Worm (Caenorhabditis elegans) whole organism, L3 larva: ENCODE results near the gene fbxc-32.
"Not testable (repeated sequence)": the region's sequence is repeated elsewhere in the genome, so short reads cannot be mapped to it uniquely, and the experiment has no call there.

Experiments used
- R02D3.7 ChIP-seq: fragments of 150-350 bp; optimal IDR thresholded peaks from 2 replicates; lab custom pipeline; 2014; ENCODE audit warnings: missing biosample characterization, missing genetic modification characterization
- ZK546.5 ChIP-seq: sonication (generic microtip); optimal IDR thresholded peaks from 2 replicates; lab custom pipeline; 2017; ENCODE audit warnings: missing biosample characterization, missing genetic modification characterization
- aly-2 ChIP-seq: fragments of 150-350 bp; optimal IDR thresholded peaks from 2 replicates; lab custom pipeline; 2014; ENCODE audit warnings: missing biosample characterization, missing genetic modification characterization
- ceh-16 ChIP-seq: sonication (generic microtip); optimal IDR thresholded peaks from 2 replicates; lab custom pipeline; 2017; ENCODE audit warnings: missing biosample characterization, missing genetic modification characterization
- ceh-28 ChIP-seq: fragments of 150-350 bp; optimal IDR thresholded peaks from 2 replicates; lab custom pipeline; 2014; ENCODE audit warnings: missing biosample characterization, missing genetic modification reagents, missing genetic modification characterization
- ceh-9 ChIP-seq: sonication (generic microtip); optimal IDR thresholded peaks from 2 replicates; lab custom pipeline; 2018; ENCODE audit warnings: missing biosample characterization, missing genetic modification characterization
- daf-12 ChIP-seq: fragments of 150-350 bp; optimal IDR thresholded peaks from 2 replicates; lab custom pipeline; 2014; ENCODE audit warnings: missing biosample characterization, missing genetic modification reagents, missing genetic modification characterization
- egl-5 ChIP-seq: fragments of 150-350 bp; optimal IDR thresholded peaks from 2 replicates; lab custom pipeline; 2017; ENCODE audit warnings: missing biosample characterization, missing genetic modification reagents, missing genetic modification characterization, inconsistent platforms
- elt-2 ChIP-seq: sonication (generic microtip); optimal IDR thresholded peaks from 2 replicates; lab custom pipeline; 2016; ENCODE audit warnings: missing genetic modification reagents, mild to moderate bottlenecking, missing genetic modification characterization, missing compliant biosample characterization
- eor-1 ChIP-seq, 2 experiments: fragments of 150-350 bp; optimal IDR thresholded peaks; 2 replicates each; lab custom pipeline; 2014 to 2018; ENCODE audit warnings: missing biosample characterization in 2 of 2, missing genetic modification characterization in 2 of 2
- fos-1 ChIP-seq: fragments of 150-350 bp; optimal IDR thresholded peaks from 2 replicates; lab custom pipeline; 2014; ENCODE audit warnings: missing biosample characterization, missing genetic modification characterization
- jun-1 ChIP-seq: fragments of 150-350 bp; optimal IDR thresholded peaks from 2 replicates; lab custom pipeline; 2014; ENCODE audit warnings: missing biosample characterization, missing genetic modification reagents, missing genetic modification characterization
- lin-15B ChIP-seq: fragments of 150-350 bp; optimal IDR thresholded peaks from 2 replicates; lab custom pipeline; 2014; ENCODE audit warnings: missing biosample characterization, missing genetic modification characterization
- lin-39 ChIP-seq: fragments of 150-350 bp; optimal IDR thresholded peaks from 2 replicates; lab custom pipeline; 2018; ENCODE audit warnings: missing biosample characterization, missing genetic modification reagents, missing genetic modification characterization
- lsy-12 ChIP-seq: sonication (generic microtip); optimal IDR thresholded peaks from 2 replicates; lab custom pipeline; 2016; ENCODE audit warnings: mild to moderate bottlenecking, missing genetic modification characterization, missing compliant biosample characterization
- mdl-1 ChIP-seq: fragments of 150-350 bp; optimal IDR thresholded peaks from 2 replicates; lab custom pipeline; 2014; ENCODE audit warnings: missing biosample characterization, missing genetic modification characterization
- mml-1 ChIP-seq: fragments of 150-350 bp; sonication (generic microtip); optimal IDR thresholded peaks from 3 replicates; lab custom pipeline; 2014; ENCODE audit warnings: missing biosample characterization, missing genetic modification characterization
- nhr-11 ChIP-seq: fragments of 150-350 bp; optimal IDR thresholded peaks from 2 replicates; lab custom pipeline; 2014; ENCODE audit warnings: missing biosample characterization, missing genetic modification characterization
- nhr-12 ChIP-seq: fragments of 150-350 bp; optimal IDR thresholded peaks from 2 replicates; lab custom pipeline; 2014; ENCODE audit warnings: missing biosample characterization, missing genetic modification characterization
- nhr-23 ChIP-seq: fragments of 150-350 bp; optimal IDR thresholded peaks from 2 replicates; lab custom pipeline; 2014; ENCODE audit warnings: missing biosample characterization, missing genetic modification reagents, missing genetic modification characterization
- nhr-237 ChIP-seq: fragments of 150-350 bp; optimal IDR thresholded peaks from 2 replicates; lab custom pipeline; 2014; ENCODE audit warnings: missing biosample characterization, missing genetic modification characterization
- nhr-25 ChIP-seq: sonication (generic microtip); optimal IDR thresholded peaks from 2 replicates; lab custom pipeline; 2017; ENCODE audit warnings: missing biosample characterization, missing genetic modification characterization
- nhr-28 ChIP-seq: fragments of 150-350 bp; optimal IDR thresholded peaks from 2 replicates; lab custom pipeline; 2014; ENCODE audit warnings: missing biosample characterization, missing genetic modification characterization
- nhr-43 ChIP-seq: sonication (generic microtip); optimal IDR thresholded peaks from 2 replicates; lab custom pipeline; 2016; ENCODE audit warnings: mild to moderate bottlenecking, missing genetic modification characterization, missing compliant biosample characterization; ENCODE audit not compliant: poor library complexity, severe bottlenecking
- nhr-67 ChIP-seq: fragments of 150-350 bp; optimal IDR thresholded peaks from 2 replicates; lab custom pipeline; 2014; ENCODE audit warnings: missing biosample characterization, missing genetic modification characterization
- pqm-1 ChIP-seq: fragments of 150-350 bp; optimal IDR thresholded peaks from 2 replicates; lab custom pipeline; 2017; ENCODE audit warnings: missing biosample characterization, missing genetic modification characterization, inconsistent platforms
- sea-2 ChIP-seq: fragments of 150-350 bp; sonication (generic microtip); optimal IDR thresholded peaks from 4 replicates; lab custom pipeline; 2014; ENCODE audit warnings: missing biosample characterization, missing genetic modification reagents, missing genetic modification characterization
- snpc-4 ChIP-seq: fragments of 150-350 bp; optimal IDR thresholded peaks from 2 replicates; lab custom pipeline; 2014; ENCODE audit warnings: missing biosample characterization, missing genetic modification characterization
- tbx-2 ChIP-seq: sonication (generic microtip); optimal IDR thresholded peaks from 2 replicates; lab custom pipeline; 2016; ENCODE audit warnings: mild to moderate bottlenecking, missing genetic modification characterization, missing compliant biosample characterization
- unc-62 ChIP-seq: fragments of 150-350 bp; sonication (generic microtip); optimal IDR thresholded peaks from 4 replicates; lab custom pipeline; 2014; ENCODE audit warnings: missing biosample characterization, missing genetic modification reagents, missing genetic modification characterization
- zag-1 ChIP-seq: fragments of 150-350 bp; optimal IDR thresholded peaks from 2 replicates; lab custom pipeline; 2014; ENCODE audit warnings: missing biosample characterization, missing genetic modification characterization

Gene fbxc-32

DNA sequence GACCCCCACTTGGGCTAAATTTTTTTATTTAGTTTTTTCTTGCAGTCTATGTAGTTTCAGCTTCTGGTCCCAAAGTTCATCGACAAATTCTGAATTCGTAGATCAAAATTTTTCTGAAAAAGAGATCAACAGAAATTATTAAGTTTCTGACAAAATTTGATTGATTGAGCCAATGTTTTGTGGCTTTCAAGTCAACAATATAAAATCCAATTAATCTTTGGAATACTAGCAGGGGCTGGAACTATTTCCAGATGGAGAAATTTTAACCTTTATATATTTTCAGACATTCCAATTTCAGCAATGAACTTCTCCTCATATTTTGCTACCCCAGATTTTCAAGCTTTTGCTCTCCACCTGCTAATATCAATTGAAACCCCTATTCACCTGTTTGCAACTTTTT, 34.9 kb upstream of the fbxc-32 start, which contains the start of gene srh-274:
srh-274 (plus strand) TSS at position 301 of the 400 bp plus-strand sequence.
- no peak for TF ChIP-seq fos-1 (tag; lab: Kevin White, UChicago)
- no peak for TF ChIP-seq daf-12 (tag; lab: Kevin White, UChicago)
- TF ChIP-seq mml-1 (tag; lab: Kevin White, UChicago): no peak
- no peak for TF ChIP-seq nhr-23 (tag; lab: Kevin White, UChicago)
- TF ChIP-seq jun-1 (tag; lab: Kevin White, UChicago): no peak
- TF ChIP-seq nhr-28: no peak
- TF ChIP-seq lsy-12 (tag; lab: Kevin White, UChicago): no peak
- TF ChIP-seq R02D3.7: no peak

DNA sequence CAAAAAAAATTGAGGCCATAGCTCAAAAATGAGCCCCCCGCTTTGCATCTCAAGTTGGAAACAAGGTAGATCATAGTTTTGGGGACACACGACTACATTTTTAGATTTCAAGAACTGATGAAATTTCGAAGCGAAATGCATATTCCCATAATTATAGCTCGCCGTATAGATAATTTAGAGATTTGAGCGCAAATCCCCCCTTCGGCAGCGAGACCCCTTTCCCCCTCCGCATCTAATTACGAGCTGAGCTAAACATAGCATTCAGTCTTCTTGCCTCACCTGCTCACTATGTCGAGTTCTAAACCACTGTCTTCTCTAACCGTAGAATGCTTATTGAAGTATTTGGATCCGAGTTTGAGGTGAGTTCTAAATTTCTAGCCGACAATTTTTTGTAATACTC, 31.1 kb upstream of the fbxc-32 start, which contains the start of the genes fbxc-17 and fbxc-15:
fbxc-17 (minus strand) TSS at position 101 of the 400 bp plus-strand sequence.
fbxc-15 (plus strand) TSS at position 289 of the 400 bp plus-strand sequence.
- no peak for TF ChIP-seq daf-12 (tag; lab: Kevin White, UChicago)
- no peak for TF ChIP-seq mml-1 (tag; lab: Kevin White, UChicago)
- no peak for TF ChIP-seq tbx-2
- no peak for TF ChIP-seq R02D3.7
- no peak for TF ChIP-seq nhr-11
- TF ChIP-seq nhr-67 (tag; lab: Kevin White, UChicago): no peak

DNA sequence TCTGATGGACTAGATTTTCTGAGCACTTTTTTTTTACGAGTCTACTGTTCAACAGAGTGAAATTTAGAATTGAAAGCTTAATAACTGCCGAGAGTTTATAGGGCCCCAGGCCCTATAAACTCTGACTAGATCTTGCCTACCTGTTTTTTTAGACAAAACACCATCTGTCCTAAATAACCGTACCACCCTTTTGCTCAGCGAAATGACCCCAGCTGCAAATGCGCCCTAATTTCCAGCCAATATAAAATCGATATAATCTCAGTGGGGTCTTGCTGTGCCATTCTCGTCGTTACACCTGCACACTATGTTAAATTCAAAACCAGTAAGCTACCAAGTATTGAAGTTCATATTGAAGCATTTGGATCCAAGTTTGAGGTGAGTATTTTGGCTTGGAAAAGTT, 26.0 kb upstream of the fbxc-32 start, which contains the start of gene fbxc-14:
fbxc-14 (plus strand) TSS at position 301 of the 400 bp plus-strand sequence.
- TF ChIP-seq lin-15B (tag; lab: Kevin White, UChicago) (no peak), ceh-9 (no peak), snpc-4 (tag; lab: Kevin White, UChicago) (no peak), lin-39 (tag; lab: Kevin White, UChicago) (no peak), egl-5 (tag; lab: Kevin White, UChicago) (no peak), ZK546.5 (no peak), zag-1 (tag; lab: Kevin White, UChicago) (no peak)

DNA sequence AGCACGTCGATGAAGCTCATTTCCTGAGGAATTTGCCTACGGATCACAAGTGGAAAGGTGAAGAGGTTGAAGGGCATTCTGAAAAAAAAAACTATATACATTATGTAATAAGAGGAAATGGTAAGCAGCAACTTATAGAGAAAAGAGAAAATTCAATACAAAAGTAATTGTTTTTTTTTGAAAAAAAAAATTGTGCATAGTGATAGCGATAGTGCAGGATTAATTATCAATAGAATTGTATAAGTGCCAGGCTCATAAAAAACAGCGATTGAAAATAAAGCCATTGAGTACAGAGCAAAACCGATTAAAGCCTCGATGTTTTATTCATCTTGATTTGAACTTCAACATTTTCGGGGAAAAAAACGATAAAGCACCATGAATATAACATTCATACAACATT, 24.9 kb upstream of the fbxc-32 start, which contains the start of gene C32B5.15:
C32B5.15 (minus strand) TSS at position 101 of the 400 bp plus-strand sequence.
- TF ChIP-seq snpc-4 (tag; lab: Kevin White, UChicago): no peak
- TF ChIP-seq fos-1 (tag; lab: Kevin White, UChicago): no peak
- TF ChIP-seq nhr-11: no peak
- no peak for TF ChIP-seq nhr-12 (tag; lab: Kevin White, UChicago)
- no peak for TF ChIP-seq sea-2 (GFP tag; lab: Kevin White, UChicago)
- no peak for TF ChIP-seq nhr-237
- no peak for TF ChIP-seq ceh-9
- TF ChIP-seq aly-2 (tag; lab: Kevin White, UChicago): no peak

DNA sequence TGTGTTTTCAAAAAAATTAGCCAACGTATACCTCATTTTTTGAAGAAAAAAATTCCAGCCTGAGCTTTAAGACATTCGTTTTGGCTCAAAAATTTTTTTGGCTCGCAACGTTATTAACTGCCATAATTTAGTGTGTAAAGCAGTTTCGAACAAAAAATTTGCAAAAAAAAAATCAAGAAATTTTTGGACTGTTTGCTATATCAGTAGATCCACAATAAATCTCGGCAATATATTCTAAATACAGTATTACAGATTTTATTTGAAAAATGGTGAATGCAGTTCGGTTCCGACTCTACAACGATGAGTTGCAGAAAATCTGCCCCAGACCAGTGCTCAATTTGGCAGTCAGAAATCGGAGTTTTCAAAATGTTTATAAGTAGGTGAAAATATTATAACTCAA, 20.1 kb upstream of the fbxc-32 start, which contains the start of gene C32B5.6:
C32B5.6 (plus strand) TSS at position 301 of the 400 bp plus-strand sequence.
- not testable (repeated sequence) for TF ChIP-seq unc-62 (GFP tag; lab: Kevin White, UChicago); nhr-25 (tag; lab: Kevin White, UChicago); daf-12 (tag; lab: Kevin White, UChicago)

DNA sequence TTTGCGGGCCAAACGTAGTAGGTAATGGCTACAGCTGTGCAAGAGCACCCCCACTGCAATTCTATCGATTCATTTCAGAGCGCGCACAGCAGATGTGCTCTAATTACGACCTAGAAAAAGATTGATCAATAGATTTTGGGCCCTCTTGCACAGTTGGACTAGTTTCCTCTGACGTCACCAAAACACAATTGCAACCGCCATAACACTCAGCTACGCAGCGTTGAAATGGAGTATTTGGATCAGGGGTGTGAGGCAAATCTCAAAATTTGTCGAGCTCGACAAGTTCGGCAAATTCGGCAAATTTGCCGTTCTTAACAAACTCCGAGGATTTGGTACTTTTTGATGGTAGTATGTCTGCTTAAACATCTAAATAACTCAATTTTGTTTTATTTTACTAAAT, 19.0 kb upstream of the fbxc-32 start, which contains the start of gene fbxc-18:
fbxc-18 (minus strand) TSS at position 101 of the 400 bp plus-strand sequence.
- not testable (repeated sequence) for TF ChIP-seq pqm-1; mdl-1 (tag; lab: Kevin White, UChicago); lin-15B (tag; lab: Kevin White, UChicago)
- TF ChIP-seq, all 47 proteins: peak for 0; not testable (repeated sequence) for 47

DNA sequence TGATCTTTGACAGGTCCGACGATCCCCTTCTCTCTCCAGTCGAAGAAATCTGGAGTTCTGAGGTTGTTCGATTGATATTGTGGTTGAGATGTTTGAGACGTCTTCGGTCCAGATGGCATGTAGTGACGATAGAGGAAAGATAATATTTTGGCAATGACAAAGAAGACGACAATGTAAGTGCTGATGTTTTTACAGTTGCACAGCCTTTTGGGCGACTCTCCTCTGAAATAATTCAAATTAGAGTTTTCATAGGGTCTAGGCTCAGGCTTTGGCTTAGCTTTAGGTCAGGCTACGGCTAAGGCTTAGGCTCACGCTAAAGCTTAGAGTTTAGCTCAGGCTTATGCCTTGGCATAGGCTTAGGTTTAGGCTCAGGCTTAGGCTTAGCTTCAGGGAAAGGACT, 14.0 kb upstream of the fbxc-32 start, which contains the start of gene C32B5.13:
C32B5.13 (minus strand) TSS at position 101 of the 400 bp plus-strand sequence.
- no peak for TF ChIP-seq ceh-28 (tag; lab: Kevin White, UChicago)
- no peak for TF ChIP-seq fos-1 (tag; lab: Kevin White, UChicago)
- no peak for TF ChIP-seq ZK546.5
- no peak for TF ChIP-seq eor-1 (tag; optimal IDR thresholded peaks at IDR 0.05; lab: Kevin White, UChicago)
- TF ChIP-seq nhr-43 (tag; lab: Kevin White, UChicago): no peak
- TF ChIP-seq tbx-2: no peak
- no peak for TF ChIP-seq ceh-16 (tag; lab: Kevin White, UChicago)
- no peak for TF ChIP-seq elt-2 (tag; lab: Kevin White, UChicago)
- TF ChIP-seq, all 47 proteins: peak for 0
